Worm (Caenorhabditis elegans) whole organism, L4 larva: ENCODE measurements around the gene C46C11.3.

Experiments
- F10B5.3 ChIP-seq: sonication (generic microtip); optimal IDR thresholded peaks from 2 replicates; lab custom pipeline; 2016; ENCODE audit warnings: mild to moderate bottlenecking, missing genetic modification characterization, missing compliant biosample characterization
- ZK337.2 ChIP-seq: fragments of 200-800 bp; sonication (Bioruptor generic); IDR thresholded peaks from 2 replicates; pipeline ENCODE4 v1.3.6; 2022; ENCODE audit warnings: missing genetic modification reagents, missing genetic modification characterization, missing compliant biosample characterization
- aha-1 ChIP-seq: fragments of 150-350 bp; peaks from one replicate; lab custom pipeline; 2014; ENCODE audit warnings: missing biosample characterization, missing genetic modification characterization
- arid-1 ChIP-seq: fragments of 200-800 bp; sonication (Bioruptor generic); conservative IDR thresholded peaks from 2 replicates; pipeline ENCODE4 v1.3.6; 2022; ENCODE audit warnings: missing genetic modification reagents, missing genetic modification characterization, missing compliant biosample characterization
- attf-4 ChIP-seq: sonication (generic microtip); optimal IDR thresholded peaks from 3 replicates; lab custom pipeline; 2017; ENCODE audit warnings: missing biosample characterization, missing genetic modification characterization
- ceh-28 ChIP-seq: fragments of 150-350 bp; optimal IDR thresholded peaks from 2 replicates; lab custom pipeline; 2014; ENCODE audit warnings: missing biosample characterization, missing genetic modification reagents, missing genetic modification characterization
- ceh-32 ChIP-seq: sonication (generic microtip); optimal IDR thresholded peaks from 2 replicates; lab custom pipeline; 2016; ENCODE audit warnings: mild to moderate bottlenecking, missing genetic modification characterization, missing compliant biosample characterization; ENCODE audit not compliant: poor library complexity
- daf-16 ChIP-seq, 3 experiments: sonication (generic microtip); optimal IDR thresholded peaks; 2 replicates each; lab custom pipeline; 2016 to 2017; ENCODE audit warnings: missing genetic modification characterization in 3 of 3, missing genetic modification reagents in 3 of 3, mild to moderate bottlenecking in 2 of 3, missing compliant biosample characterization in 2 of 3, missing biosample characterization in 1 of 3, moderate library complexity in 1 of 3
- dmd-6 ChIP-seq: fragments of 200-800 bp; sonication (Bioruptor generic); IDR thresholded peaks from 2 replicates; pipeline ENCODE4 v1.3.6; 2022; ENCODE audit warnings: missing genetic modification reagents, missing genetic modification characterization, missing compliant biosample characterization
- dmd-9 ChIP-seq: fragments of 200-800 bp; sonication (Bioruptor generic); IDR thresholded peaks from 2 replicates; pipeline ENCODE4 v1.3.6; 2022; ENCODE audit warnings: missing genetic modification reagents, missing genetic modification characterization, missing compliant biosample characterization
- dpl-1 ChIP-seq: fragments of 150-350 bp; optimal IDR thresholded peaks from 2 replicates; lab custom pipeline; 2014; ENCODE audit warnings: missing biosample characterization, missing genetic modification reagents, missing genetic modification characterization
- dve-1 ChIP-seq: sonication (generic microtip); optimal IDR thresholded peaks from 2 replicates; lab custom pipeline; 2017; ENCODE audit warnings: antibody characterized with exemption, mild to moderate bottlenecking, missing genetic modification characterization, missing compliant biosample characterization; ENCODE audit not compliant: insufficient read depth
- egl-27 ChIP-seq: sonication (generic microtip); optimal IDR thresholded peaks from 3 replicates; lab custom pipeline; 2017; ENCODE audit warnings: missing biosample characterization, missing genetic modification reagents, missing genetic modification characterization
- hlh-11 ChIP-seq: fragments of 200-800 bp; sonication (Bioruptor generic); optimal IDR thresholded peaks from 2 replicates; lab custom pipeline; 2018; ENCODE audit warnings: mild to moderate bottlenecking, missing genetic modification characterization, missing compliant biosample characterization
- hlh-30 ChIP-seq: sonication (generic microtip); optimal IDR thresholded peaks from 2 replicates; lab custom pipeline; 2017; ENCODE audit warnings: antibody characterized with exemption, mild to moderate bottlenecking, missing genetic modification characterization, missing compliant biosample characterization; ENCODE audit not compliant: insufficient read depth
- hmg-1.1 ChIP-seq: fragments of 200-800 bp; sonication (Bioruptor generic); IDR thresholded peaks from 2 replicates; pipeline ENCODE4 v1.3.6; 2022; ENCODE audit warnings: missing genetic modification reagents, missing genetic modification characterization, missing compliant biosample characterization
- lin-13 ChIP-seq: fragments of 150-350 bp; optimal IDR thresholded peaks from 2 replicates; lab custom pipeline; 2014; ENCODE audit warnings: missing biosample characterization, missing genetic modification reagents, missing genetic modification characterization
- lin-15B ChIP-seq: fragments of 150-350 bp; sonication (generic microtip); optimal IDR thresholded peaks from 3 replicates; lab custom pipeline; 2014; ENCODE audit warnings: missing biosample characterization, missing genetic modification characterization
- lin-38 ChIP-seq: fragments of 200-800 bp; sonication (Bioruptor generic); IDR thresholded peaks from 2 replicates; pipeline ENCODE4 v1.3.6; 2022; ENCODE audit warnings: missing genetic modification reagents, missing genetic modification characterization, missing compliant biosample characterization
- madf-5 ChIP-seq, 2 experiments: fragments of 200-800 bp; sonication (Bioruptor generic); IDR thresholded peaks; 2 replicates each; pipeline ENCODE4 v1.3.6; 2022; ENCODE audit warnings: missing compliant biosample characterization in 2 of 2, missing genetic modification characterization in 2 of 2
- madf-9 ChIP-seq: fragments of 200-800 bp; sonication (Bioruptor generic); conservative IDR thresholded peaks from 2 replicates; pipeline ENCODE4 v1.3.6; 2022; ENCODE audit warnings: missing genetic modification reagents, missing genetic modification characterization, missing compliant biosample characterization
- mep-1 ChIP-seq: fragments of 150-350 bp; sonication (generic microtip); optimal IDR thresholded peaks from 3 replicates; lab custom pipeline; 2014; ENCODE audit warnings: missing biosample characterization, missing genetic modification characterization
- mes-2 ChIP-seq: sonication (generic microtip); optimal IDR thresholded peaks from 2 replicates; lab custom pipeline; 2016; ENCODE audit warnings: missing genotype, mild to moderate bottlenecking, missing genetic modification characterization, missing compliant biosample characterization; ENCODE audit not compliant: poor library complexity, severe bottlenecking
- mxl-3 ChIP-seq: fragments of 200-800 bp; sonication (Bioruptor generic); optimal IDR thresholded peaks from 2 replicates; lab custom pipeline; 2018; ENCODE audit warnings: mild to moderate bottlenecking, missing genetic modification characterization, missing compliant biosample characterization
- nhr-111 ChIP-seq: fragments of 200-800 bp; sonication (Bioruptor generic); optimal IDR thresholded peaks from 2 replicates; lab custom pipeline; 2018; ENCODE audit warnings: mild to moderate bottlenecking, missing genetic modification characterization, missing compliant biosample characterization
- nhr-25 ChIP-seq: sonication (generic microtip); optimal IDR thresholded peaks from 2 replicates; lab custom pipeline; 2017; ENCODE audit warnings: missing genetic modification characterization, mild to moderate bottlenecking, missing compliant biosample characterization, antibody characterized with exemption, moderate library complexity, borderline replicate concordance; ENCODE audit not compliant: insufficient read depth
- nhr-28 ChIP-seq: fragments of 150-350 bp; optimal IDR thresholded peaks from 2 replicates; lab custom pipeline; 2014; ENCODE audit warnings: missing biosample characterization, missing genetic modification characterization
- nhr-41 ChIP-seq: fragments of 200-800 bp; sonication (Bioruptor generic); IDR thresholded peaks from 2 replicates; pipeline ENCODE4 v1.3.6; 2022; ENCODE audit warnings: missing genetic modification reagents, missing genetic modification characterization, missing compliant biosample characterization
- nhr-6 ChIP-seq: fragments of 150-350 bp; optimal IDR thresholded peaks from 2 replicates; lab custom pipeline; 2014; ENCODE audit warnings: missing biosample characterization, missing genetic modification characterization
- pha-4 ChIP-seq, 2 experiments: fragments of 150-350 bp in 1 of 2; fragments of 200-800 bp in 1 of 2; sonication (Bioruptor generic) in 1 of 2; IDR thresholded peaks in 1 of 2; optimal IDR thresholded peaks in 1 of 2; 2 replicates each; pipeline versions ENCODE4 v1.3.6 to Lab custom; 2014 to 2022; ENCODE audit warnings: missing genetic modification characterization in 2 of 2, missing genetic modification reagents in 2 of 2, missing biosample characterization in 1 of 2, missing compliant biosample characterization in 1 of 2
- rbr-2 ChIP-seq: sonication (generic microtip); optimal IDR thresholded peaks from 2 replicates; lab custom pipeline; 2016; ENCODE audit warnings: missing genotype, missing genetic modification characterization, missing compliant biosample characterization
- skn-1 ChIP-seq: fragments of 150-350 bp; optimal IDR thresholded peaks from 2 replicates; lab custom pipeline; 2014; ENCODE audit warnings: missing biosample characterization, missing genetic modification characterization
- snpc-4 ChIP-seq: fragments of 150-350 bp; optimal IDR thresholded peaks from 2 replicates; lab custom pipeline; 2014; ENCODE audit warnings: missing biosample characterization, missing genetic modification characterization
- unc-62 ChIP-seq, 3 experiments: fragments of 150-350 bp in 1 of 3; sonication (generic microtip); optimal IDR thresholded peaks in 2 of 3; peaks in 1 of 3; 1 replicate in 1 of 3; 2 replicates in 2 of 3; lab custom pipeline; 2014 to 2017; ENCODE audit warnings: missing biosample characterization in 3 of 3, missing genetic modification characterization in 3 of 3, missing genetic modification reagents in 3 of 3, missing genotype in 1 of 3
- vab-7 ChIP-seq: fragments of 200-800 bp; sonication (Bioruptor generic); IDR thresholded peaks from 2 replicates; pipeline ENCODE4 v1.3.6; 2022; ENCODE audit warnings: missing genetic modification reagents, missing genetic modification characterization, missing compliant biosample characterization
- zfp-2 ChIP-seq: sonication (generic microtip); optimal IDR thresholded peaks from 2 replicates; lab custom pipeline; 2016; ENCODE audit warnings: mild to moderate bottlenecking, missing genetic modification characterization, missing compliant biosample characterization

The C46C11.3 gene

ce11 chrX:4578581-4578980, 43.5 kb upstream of the C46C11.3 start:
- no peak for TF ChIP-seq hlh-30
- peak in 1 of 2 experiments; percentile 94 for TF ChIP-seq unc-62 (GFP tag; optimal IDR thresholded peaks at IDR 0.05 in 1 of 2; lab: Kevin White, UChicago)
- TF ChIP-seq unc-62 (tag; optimal IDR thresholded peaks at IDR 0.05; lab: Kevin White, UChicago): no peak
- TF ChIP-seq, all 104 proteins: peak for 1

ce11 chrX:4585579-4585978, 36.5 kb upstream of the C46C11.3 start, which contains the start of gene C05E11.7:
Gene C05E11.7 (minus strand): TSS chrX:4585679.
- TF ChIP-seq lin-13 (GFP tag; lab: Kevin White, UChicago) (no peak), aha-1 (tag; lab: Kevin White, UChicago) (peak; percentile 48), nhr-111 (GFP tag; lab: Kevin White, UChicago) (no peak)

- TF ChIP-seq ceh-28 (tag; lab: Kevin White, UChicago) (no peak), snpc-4 (tag; lab: Kevin White, UChicago) (no peak), zfp-2 (tag; lab: Kevin White, UChicago) (no peak), ZK337.2 (GFP tag; lab: Robert Waterston, UW) (no peak), attf-4 (tag; lab: Kevin White, UChicago) (no peak), lin-38 (GFP tag; lab: Robert Waterston, UW) (no peak), skn-1 (tag; lab: Kevin White, UChicago) (no peak), pha-4 (GFP tag; IDR thresholded peaks at IDR 0.05; lab: Robert Waterston, UW) (no peak), pha-4 (tag; optimal IDR thresholded peaks at IDR 0.05; lab: Kevin White, UChicago) (no peak), madf-5 (GFP tag; IDR thresholded peaks at IDR 0.05; lab: Robert Waterston, UW) (no peak), vab-7 (GFP tag; lab: Robert Waterston, UW) (no peak), unc-62 (GFP tag; optimal IDR thresholded peaks at IDR 0.05 in 1 of 2; lab: Kevin White, UChicago) (no peak), unc-62 (tag; optimal IDR thresholded peaks at IDR 0.05; lab: Kevin White, UChicago) (no peak), nhr-6 (no peak), nhr-41 (no peak), egl-27 (no peak), mxl-3 (no peak), madf-9 (GFP tag; lab: Robert Waterston, UW) (no peak), F10B5.3 (tag; lab: Kevin White, UChicago) (no peak), nhr-25 (no peak), dmd-9 (GFP tag; lab: Robert Waterston, UW) (no peak), dve-1 (tag; lab: Kevin White, UChicago) (no peak)
Observed at ce11 chrX:4586617-4587016, 35.5 kb upstream of the C46C11.3 start, which contains the start of gene C05E11.2. Gene C05E11.2 (plus strand): TSS chrX:4586917.

- no peak for TF ChIP-seq arid-1 (GFP tag; lab: Robert Waterston, UW)
- TF ChIP-seq skn-1 (tag; lab: Kevin White, UChicago): no peak
- TF ChIP-seq hlh-11 (tag; lab: Kevin White, UChicago): peak; percentile 43
- TF ChIP-seq lin-13 (GFP tag; lab: Kevin White, UChicago): peak; percentile 4
- no peak for TF ChIP-seq ceh-32 (tag; lab: Kevin White, UChicago)
- TF ChIP-seq dmd-6 (GFP tag; lab: Robert Waterston, UW): peak; percentile 31; the same call in 1 of the 2 replicates
- peak; percentile 62; the same call in 1 of the 2 replicates for TF ChIP-seq hmg-1.1 (GFP tag; lab: Robert Waterston, UW)
- no peak for TF ChIP-seq daf-16 (GFP tag; optimal IDR thresholded peaks at IDR 0.05; lab: Kevin White, UChicago)
- TF ChIP-seq daf-16 (tag; optimal IDR thresholded peaks at IDR 0.05; lab: Kevin White, UChicago): peak; percentile 18
- peak; percentile 64 for TF ChIP-seq dpl-1 (GFP tag; lab: Kevin White, UChicago)
- TF ChIP-seq dve-1 (tag; lab: Kevin White, UChicago): peak; percentile 43
- no peak for TF ChIP-seq lin-15B (tag; lab: Kevin White, UChicago)
- TF ChIP-seq nhr-28 (tag; lab: Kevin White, UChicago): peak; percentile 35
- peak; percentile 77 for TF ChIP-seq mep-1
- peak; percentile 62 for TF ChIP-seq mes-2 (tag; lab: Kevin White, UChicago)
- TF ChIP-seq aha-1 (tag; lab: Kevin White, UChicago): peak; percentile 17
- peak; percentile 65 for TF ChIP-seq rbr-2 (tag; lab: Kevin White, UChicago)
- TF ChIP-seq mxl-3: peak; percentile 54
- peak; percentile 1 for TF ChIP-seq hlh-30
Observed at ce11 chrX:4587934-4588333, 34.2 kb upstream of the C46C11.3 start.
